Fruit fly (Drosophila melanogaster): Measurements from ENCODE around the gene trr.

DNA sequence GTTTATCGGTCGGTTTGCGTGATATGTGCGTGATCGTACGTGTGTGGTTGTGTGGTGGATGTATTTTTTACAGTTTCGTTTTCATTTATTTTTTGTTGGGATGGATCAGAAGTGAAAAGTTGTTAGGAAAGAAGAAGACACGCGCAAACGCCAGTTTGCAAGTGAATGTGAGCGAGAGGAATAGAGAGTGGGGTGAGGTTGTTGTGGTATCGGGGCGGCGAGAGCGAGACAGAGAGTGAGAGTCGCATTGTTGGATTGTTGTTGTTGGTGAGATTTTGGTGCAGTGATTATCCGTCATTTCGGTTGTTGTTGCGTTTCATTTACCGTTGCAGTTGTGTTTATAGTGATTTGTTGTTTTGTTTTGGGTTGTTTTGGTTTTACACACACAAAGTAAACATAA lies 3.8 kb upstream of the trr start:
- TF ChIP-seq h (optimal IDR thresholded peaks at IDR 0.05) (no peak), insv (optimal IDR thresholded peaks at IDR 0.05) (no peak), Myc (optimal IDR thresholded peaks at IDR 0.05) (no peak)

Measured in Kc167 (cell line).